Worm (Caenorhabditis elegans) whole organism, young adult: ENCODE data around the gene nasp-2.

Source experiments
- B0261.1 ChIP-seq: sonication (generic microtip); optimal IDR thresholded peaks from 2 replicates; lab custom pipeline; 2016; ENCODE audit warnings: mild to moderate bottlenecking, missing genetic modification characterization, moderate library complexity, missing compliant biosample characterization
- D2030.7 ChIP-seq: fragments of 200-800 bp; sonication (Bioruptor generic); IDR thresholded peaks from 2 replicates; pipeline ENCODE4 v1.3.6; 2022; ENCODE audit warnings: missing genetic modification reagents, missing genetic modification characterization, missing compliant biosample characterization
- T26A5.8 ChIP-seq: sonication (generic microtip); optimal IDR thresholded peaks from 2 replicates; lab custom pipeline; 2016; ENCODE audit warnings: missing genetic modification characterization, missing compliant biosample characterization
- ama-1 ChIP-seq, 3 experiments: fragments of 150-350 bp in 1 of 3; sonication (generic microtip) in 2 of 3; optimal IDR thresholded peaks; 2 replicates each; lab custom pipeline; 2014 to 2018; ENCODE audit warnings: missing biosample characterization in 2 of 3, missing genetic modification characterization in 2 of 3, missing genetic modification reagents in 2 of 3
- dpl-1 ChIP-seq: fragments of 150-350 bp; optimal IDR thresholded peaks from 2 replicates; lab custom pipeline; 2014; ENCODE audit warnings: missing biosample characterization, missing genetic modification reagents, missing genetic modification characterization
- efl-1 ChIP-seq: fragments of 150-350 bp; optimal IDR thresholded peaks from 2 replicates; lab custom pipeline; 2014; ENCODE audit warnings: missing biosample characterization, missing genetic modification reagents, missing genetic modification characterization
- ets-4 ChIP-seq: fragments of 200-800 bp; sonication (Bioruptor generic); optimal IDR thresholded peaks from 2 replicates; lab custom pipeline; 2018; ENCODE audit warnings: mild to moderate bottlenecking, missing genetic modification characterization, missing compliant biosample characterization
- lag-1 ChIP-seq: fragments of 200-800 bp; sonication (Bioruptor generic); IDR thresholded peaks from 2 replicates; pipeline ENCODE4 v1.3.6; 2022; ENCODE audit warnings: missing genetic modification reagents, missing genetic modification characterization, missing compliant biosample characterization
- nfya-1 ChIP-seq: sonication (generic microtip); optimal IDR thresholded peaks from 2 replicates; lab custom pipeline; 2017; ENCODE audit warnings: antibody characterized with exemption, missing compliant biosample characterization, missing genetic modification characterization, borderline replicate concordance; ENCODE audit not compliant: insufficient read depth
- nhr-179 ChIP-seq: sonication (generic microtip); optimal IDR thresholded peaks from 2 replicates; lab custom pipeline; 2016; ENCODE audit warnings: mild to moderate bottlenecking, missing genetic modification characterization, missing compliant biosample characterization
- nhr-27 ChIP-seq: fragments of 200-800 bp; sonication (Bioruptor generic); optimal IDR thresholded peaks from 2 replicates; lab custom pipeline; 2018; ENCODE audit warnings: mild to moderate bottlenecking, missing genetic modification characterization, moderate library complexity, missing compliant biosample characterization
- pha-4 ChIP-seq: fragments of 150-350 bp; sonication (generic microtip); optimal IDR thresholded peaks from 2 replicates; lab custom pipeline; 2014; ENCODE audit warnings: missing biosample characterization, missing genetic modification reagents, missing genetic modification characterization
- rcor-1 ChIP-seq: fragments of 200-800 bp; sonication (Bioruptor generic); IDR thresholded peaks from 2 replicates; pipeline ENCODE4 v1.3.6; 2022; ENCODE audit warnings: missing genetic modification reagents, missing genetic modification characterization, missing compliant biosample characterization
- unc-62 ChIP-seq: fragments of 150-350 bp; optimal IDR thresholded peaks from 2 replicates; lab custom pipeline; 2014; ENCODE audit warnings: missing biosample characterization, missing genetic modification reagents, missing genetic modification characterization

- TF ChIP-seq nhr-27 (tag; lab: Kevin White, UChicago): no peak
- no peak for TF ChIP-seq efl-1 (GFP tag; lab: Kevin White, UChicago)
- no peak for TF ChIP-seq ama-1 (optimal IDR thresholded peaks at IDR 0.05; lab: Kevin White, UChicago)
- TF ChIP-seq ama-1 (GFP tag; optimal IDR thresholded peaks at IDR 0.05; lab: Kevin White, UChicago): no peak
- TF ChIP-seq ets-4 (GFP tag; lab: Kevin White, UChicago): no peak
- no peak for TF ChIP-seq D2030.7 (GFP tag; lab: Robert Waterston, UW)
- TF ChIP-seq unc-62: no peak
- no peak for TF ChIP-seq nfya-1 (tag; lab: Kevin White, UChicago)
- TF ChIP-seq pha-4 (tag; lab: Kevin White, UChicago): no peak
- TF ChIP-seq lag-1 (GFP tag; lab: Robert Waterston, UW): no peak
- TF ChIP-seq T26A5.8 (tag; lab: Kevin White, UChicago): no peak
- TF ChIP-seq rcor-1 (GFP tag; lab: Robert Waterston, UW): no peak
- no peak for TF ChIP-seq B0261.1 (tag; lab: Kevin White, UChicago)
- TF ChIP-seq dpl-1 (GFP tag; lab: Kevin White, UChicago): no peak
- no peak for TF ChIP-seq nhr-179 (tag; lab: Kevin White, UChicago)
Observed at ce11 chrV:13297220-13297619, 14.8 kb downstream of the nasp-2 start, which contains the start of gene C26E1.1.
